Worm (Caenorhabditis elegans) whole organism, L2 larva: Measurements from ENCODE around the gene ric-3.

Source experiments
- C34F6.9 ChIP-seq: fragments of 150-350 bp; optimal IDR thresholded peaks from 2 replicates; lab custom pipeline; 2014; ENCODE audit warnings: missing biosample characterization, missing genetic modification characterization
- F13H6.1 ChIP-seq: sonication (generic microtip); optimal IDR thresholded peaks from 2 replicates; lab custom pipeline; 2016; ENCODE audit warnings: missing genetic modification characterization, missing compliant biosample characterization
- Y55F3AM.14 ChIP-seq: fragments of 200-800 bp; sonication (Bioruptor generic); optimal IDR thresholded peaks from 2 replicates; lab custom pipeline; 2018; ENCODE audit warnings: mild to moderate bottlenecking, missing genetic modification characterization, missing compliant biosample characterization
- alr-1 ChIP-seq: fragments of 150-350 bp; optimal IDR thresholded peaks from 2 replicates; lab custom pipeline; 2014; ENCODE audit warnings: missing biosample characterization, missing genetic modification characterization
- ama-1 ChIP-seq: fragments of 150-350 bp; optimal IDR thresholded peaks from 2 replicates; lab custom pipeline; 2018; ENCODE audit warnings: inconsistent platforms
- blmp-1 ChIP-seq: sonication (generic microtip); optimal IDR thresholded peaks from 2 replicates; lab custom pipeline; 2017; ENCODE audit warnings: missing genetic modification characterization, mild to moderate bottlenecking, missing compliant biosample characterization, antibody characterized with exemption, moderate library complexity; ENCODE audit not compliant: insufficient read depth
- crh-2 ChIP-seq: sonication (generic microtip); optimal IDR thresholded peaks from 2 replicates; lab custom pipeline; 2017; ENCODE audit warnings: missing biosample characterization, missing genetic modification characterization
- dmd-4 ChIP-seq: sonication (generic microtip); optimal IDR thresholded peaks from 2 replicates; lab custom pipeline; 2017; ENCODE audit warnings: missing biosample characterization, missing genetic modification characterization
- egl-27 ChIP-seq: sonication (generic microtip); optimal IDR thresholded peaks from 3 replicates; lab custom pipeline; 2017; ENCODE audit warnings: missing biosample characterization, missing genetic modification reagents, missing genetic modification characterization
- elt-3 ChIP-seq: sonication (generic microtip); optimal IDR thresholded peaks from 2 replicates; lab custom pipeline; 2017; ENCODE audit warnings: missing biosample characterization, missing genetic modification characterization
- fos-1 ChIP-seq: fragments of 150-350 bp; optimal IDR thresholded peaks from 2 replicates; lab custom pipeline; 2014; ENCODE audit warnings: missing biosample characterization, missing genetic modification characterization
- gmeb-1 ChIP-seq: fragments of 150-350 bp; optimal IDR thresholded peaks from 2 replicates; lab custom pipeline; 2014; ENCODE audit warnings: missing biosample characterization, missing genetic modification characterization
- lin-11 ChIP-seq: fragments of 150-350 bp; sonication (generic microtip); optimal IDR thresholded peaks from 2 replicates; lab custom pipeline; 2014; ENCODE audit warnings: missing biosample characterization, missing genetic modification characterization, inconsistent platforms, mixed read lengths
- lin-13 ChIP-seq: fragments of 150-350 bp; optimal IDR thresholded peaks from 2 replicates; lab custom pipeline; 2014; ENCODE audit warnings: missing biosample characterization, missing genetic modification reagents, missing genetic modification characterization
- lin-39 ChIP-seq: fragments of 150-350 bp; optimal IDR thresholded peaks from 2 replicates; lab custom pipeline; 2014; ENCODE audit warnings: missing biosample characterization, missing genetic modification reagents, missing genetic modification characterization
- lsy-2 ChIP-seq, 2 experiments: fragments of 150-350 bp in 1 of 2; sonication (generic microtip) in 1 of 2; optimal IDR thresholded peaks; 2 replicates each; lab custom pipeline; 2014 to 2017; ENCODE audit warnings: missing biosample characterization in 2 of 2, missing genetic modification characterization in 2 of 2
- mbf-1 ChIP-seq: sonication (generic microtip); optimal IDR thresholded peaks from 2 replicates; lab custom pipeline; 2017; ENCODE audit warnings: missing biosample characterization, missing genetic modification characterization
- mdl-1 ChIP-seq, 2 experiments: fragments of 150-350 bp in 1 of 2; sonication (generic microtip) in 1 of 2; optimal IDR thresholded peaks; 2 replicates each; lab custom pipeline; 2017; ENCODE audit warnings: missing biosample characterization in 2 of 2, missing genetic modification characterization in 2 of 2
- nhr-10 ChIP-seq: sonication (generic microtip); optimal IDR thresholded peaks from 2 replicates; lab custom pipeline; 2017; ENCODE audit warnings: missing biosample characterization, missing genetic modification characterization
- nhr-12 ChIP-seq: fragments of 150-350 bp; optimal IDR thresholded peaks from 2 replicates; lab custom pipeline; 2014; ENCODE audit warnings: missing biosample characterization, missing genetic modification characterization
- nhr-129 ChIP-seq: fragments of 150-350 bp; optimal IDR thresholded peaks from 2 replicates; lab custom pipeline; 2014; ENCODE audit warnings: missing biosample characterization, missing genetic modification characterization
- nhr-21 ChIP-seq: fragments of 150-350 bp; optimal IDR thresholded peaks from 2 replicates; lab custom pipeline; 2014; ENCODE audit warnings: missing biosample characterization, missing genetic modification characterization
- nhr-23 ChIP-seq: fragments of 150-350 bp; optimal IDR thresholded peaks from 2 replicates; lab custom pipeline; 2014; ENCODE audit warnings: missing biosample characterization, missing genetic modification reagents, missing genetic modification characterization
- nhr-25 ChIP-seq: fragments of 150-350 bp; sonication (generic microtip); optimal IDR thresholded peaks from 3 replicates; lab custom pipeline; 2014; ENCODE audit warnings: missing biosample characterization, missing genetic modification characterization
- nhr-6 ChIP-seq: fragments of 150-350 bp; optimal IDR thresholded peaks from 2 replicates; lab custom pipeline; 2014; ENCODE audit warnings: missing biosample characterization, missing genetic modification characterization
- sem-4 ChIP-seq: fragments of 150-350 bp; optimal IDR thresholded peaks from 2 replicates; lab custom pipeline; 2014; ENCODE audit warnings: missing biosample characterization, missing genetic modification reagents, missing genetic modification characterization
- skn-1 ChIP-seq: sonication (generic microtip); optimal IDR thresholded peaks from 2 replicates; lab custom pipeline; 2017; ENCODE audit warnings: missing biosample characterization, missing genetic modification characterization
- sma-3 ChIP-seq: sonication (generic microtip); optimal IDR thresholded peaks from 2 replicates; lab custom pipeline; 2016; ENCODE audit warnings: missing genetic modification reagents, missing genetic modification characterization, missing compliant biosample characterization
- sma-9 ChIP-seq, 2 experiments: fragments of 150-350 bp in 1 of 2; sonication (generic microtip) in 1 of 2; optimal IDR thresholded peaks; 2 replicates each; lab custom pipeline; 2014 to 2016; ENCODE audit warnings: missing genetic modification characterization in 2 of 2, mild to moderate bottlenecking in 1 of 2, missing biosample characterization in 1 of 2, missing compliant biosample characterization in 1 of 2, missing genetic modification reagents in 1 of 2, moderate library complexity in 1 of 2
- unc-39 ChIP-seq: fragments of 150-350 bp; optimal IDR thresholded peaks from 2 replicates; lab custom pipeline; 2014; ENCODE audit warnings: missing biosample characterization, missing genetic modification characterization
- unc-55 ChIP-seq: fragments of 150-350 bp; sonication (generic microtip); optimal IDR thresholded peaks from 3 replicates; lab custom pipeline; 2014; ENCODE audit warnings: missing biosample characterization, missing genetic modification reagents, missing genetic modification characterization
- unc-62 ChIP-seq: fragments of 150-350 bp; optimal IDR thresholded peaks from 2 replicates; lab custom pipeline; 2014; ENCODE audit warnings: missing biosample characterization, missing genetic modification reagents, missing genetic modification characterization
- zag-1 ChIP-seq: fragments of 150-350 bp; optimal IDR thresholded peaks from 2 replicates; lab custom pipeline; 2014; ENCODE audit warnings: missing biosample characterization, missing genetic modification characterization
- ztf-1 ChIP-seq: fragments of 200-800 bp; sonication (Bioruptor generic); conservative IDR thresholded peaks from 2 replicates; pipeline ENCODE4 v1.3.6; 2022; ENCODE audit warnings: missing genetic modification characterization, missing compliant biosample characterization
- ztf-4 ChIP-seq: fragments of 150-350 bp; optimal IDR thresholded peaks from 2 replicates; lab custom pipeline; 2014; ENCODE audit warnings: missing biosample characterization, missing genetic modification characterization

ric-3 gene

ce11 chrIV:7845585-7845984, 27.5 kb downstream of the ric-3 start:
- TF ChIP-seq lin-13 (GFP tag; lab: Kevin White, UChicago), result peak; percentile 49
- peak; percentile 74 for TF ChIP-seq sma-3 (GFP tag; lab: Kevin White, UChicago)
- TF ChIP-seq ztf-4, result peak; percentile 17
- peak; percentile 21 for TF ChIP-seq unc-55 (GFP tag; lab: Kevin White, UChicago)
- peak; percentile 91 for TF ChIP-seq F13H6.1 (tag; lab: Kevin White, UChicago)
- TF ChIP-seq dmd-4 (tag; lab: Kevin White, UChicago), result no peak
- TF ChIP-seq skn-1 (tag; lab: Kevin White, UChicago), result no peak
- peak; percentile 63 for TF ChIP-seq crh-2 (tag; lab: Kevin White, UChicago)
- peak; percentile 76 for TF ChIP-seq Y55F3AM.14
- TF ChIP-seq sem-4, result peak; percentile 15
- no peak for TF ChIP-seq nhr-6
- peak in 1 of 2 experiments; percentile 65 for TF ChIP-seq mdl-1 (tag; optimal IDR thresholded peaks at IDR 0.05; lab: Kevin White, UChicago)
- peak; percentile 46 for TF ChIP-seq blmp-1 (tag; lab: Kevin White, UChicago)
- peak; percentile 80 for TF ChIP-seq nhr-25 (tag; lab: Kevin White, UChicago)
- peak; percentile 32 for TF ChIP-seq lin-39 (tag; lab: Kevin White, UChicago)
- no peak for TF ChIP-seq nhr-10 (tag; lab: Kevin White, UChicago)
- TF ChIP-seq egl-27 (tag; lab: Kevin White, UChicago), result no peak
- no peak for TF ChIP-seq unc-62 (GFP tag; lab: Kevin White, UChicago)
- peak; percentile 84 for TF ChIP-seq zag-1 (tag; lab: Kevin White, UChicago)
- peak; percentile 29 for TF ChIP-seq lin-11 (tag; lab: Kevin White, UChicago)
- peak; percentile 77 for TF ChIP-seq sma-9 (GFP tag; optimal IDR thresholded peaks at IDR 0.05; lab: Kevin White, UChicago)
- TF ChIP-seq sma-9 (tag; optimal IDR thresholded peaks at IDR 0.05; lab: Kevin White, UChicago), result no peak
- TF ChIP-seq fos-1 (tag; lab: Kevin White, UChicago), result peak; percentile 66
- peak; percentile 49 for TF ChIP-seq nhr-21 (tag; lab: Kevin White, UChicago)
- peak; percentile 85 for TF ChIP-seq C34F6.9 (tag; lab: Kevin White, UChicago)
- TF ChIP-seq ama-1 (lab: Kevin White, UChicago), result no peak
- peak; percentile 34 to 65 for TF ChIP-seq lsy-2 (tag; optimal IDR thresholded peaks at IDR 0.05; lab: Kevin White, UChicago)
- peak; percentile 6 for TF ChIP-seq nhr-23 (tag; lab: Kevin White, UChicago)
- peak; percentile 80 for TF ChIP-seq nhr-129

- TF ChIP-seq mbf-1 (no peak), unc-55 (GFP tag; lab: Kevin White, UChicago) (peak; percentile 14), C34F6.9 (tag; lab: Kevin White, UChicago) (no peak), fos-1 (tag; lab: Kevin White, UChicago) (no peak), nhr-25 (tag; lab: Kevin White, UChicago) (no peak), unc-62 (GFP tag; lab: Kevin White, UChicago) (no peak), alr-1 (tag; lab: Kevin White, UChicago) (no peak), nhr-12 (tag; lab: Kevin White, UChicago) (no peak)
Observed at ce11 chrIV:7846386-7846785, 28.3 kb downstream of the ric-3 start, which contains the start of gene C06A6.2. Gene C06A6.2 (plus strand): TSS chrIV:7846622.

DNA sequence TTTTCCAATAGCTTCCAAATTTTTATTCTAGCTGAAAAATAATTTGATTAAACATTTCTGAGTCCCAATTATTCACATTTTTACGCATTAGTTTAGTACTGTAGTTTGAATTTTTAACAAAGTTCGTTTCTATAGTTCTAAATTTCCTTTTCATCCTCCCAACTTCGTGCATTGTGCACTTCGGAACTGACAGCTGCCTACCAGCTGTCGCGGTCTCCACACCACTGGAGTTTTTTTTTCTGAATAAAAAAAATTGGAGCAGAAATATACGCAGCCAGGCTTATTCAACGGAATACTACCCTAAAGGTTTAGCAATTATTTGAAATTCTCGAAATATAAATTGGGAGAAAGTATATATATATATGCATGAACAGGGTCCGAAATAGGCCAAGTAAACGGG, 31.2 kb downstream of the ric-3 start:
- TF ChIP-seq zag-1 (tag; lab: Kevin White, UChicago), result no peak
- no peak for TF ChIP-seq skn-1 (tag; lab: Kevin White, UChicago)
- TF ChIP-seq ztf-1 (GFP tag; lab: Robert Waterston, UW), result no peak
- TF ChIP-seq unc-39 (tag; lab: Kevin White, UChicago), result no peak
- no peak for TF ChIP-seq elt-3 (tag; lab: Kevin White, UChicago)
- no peak for TF ChIP-seq gmeb-1 (tag; lab: Kevin White, UChicago)
- no peak for TF ChIP-seq lin-11 (tag; lab: Kevin White, UChicago)
- no peak for TF ChIP-seq sem-4
- TF ChIP-seq unc-62 (GFP tag; lab: Kevin White, UChicago), result no peak

ce11 chrIV:7850329-7850728, 32.3 kb downstream of the ric-3 start:
- TF ChIP-seq mbf-1 (no peak), sem-4 (no peak), Y55F3AM.14 (no peak), gmeb-1 (tag; lab: Kevin White, UChicago) (no peak), nhr-23 (tag; lab: Kevin White, UChicago) (no peak)
